Fruit fly (Drosophila melanogaster) whole organism, adult: Measurements from ENCODE around the gene Trhn.
A peak's percentile ranks its signal among the peaks of the same experiment; 100 is the strongest.

Experiments
- CG11617 ChIP-seq: fragments of 200-800 bp; sonication (Bioruptor generic); optimal IDR thresholded peaks from 2 replicates; lab custom pipeline; 2017; ENCODE audit warnings: mild to moderate bottlenecking, missing biosample characterization, missing genetic modification reagents, missing genetic modification characterization
- CG12768 ChIP-seq: fragments of 200-800 bp; sonication (Bioruptor generic); optimal IDR thresholded peaks from 2 replicates; lab custom pipeline; 2017; ENCODE audit warnings: missing biosample characterization, missing genetic modification characterization, mild to moderate bottlenecking, moderate library complexity, missing genetic modification reagents
- CG14711 ChIP-seq: fragments of 200-800 bp; sonication (Bioruptor generic); optimal IDR thresholded peaks from 2 replicates; lab custom pipeline; 2018; ENCODE audit warnings: missing biosample characterization, mild to moderate bottlenecking, missing genetic modification characterization, moderate library complexity
- CG1620 ChIP-seq: fragments of 200-800 bp; sonication (Bioruptor generic); optimal IDR thresholded peaks from 2 replicates; lab custom pipeline; 2016; ENCODE audit warnings: missing biosample characterization, missing genetic modification characterization
- CG33017 ChIP-seq: fragments of 200-800 bp; sonication (Bioruptor generic); optimal IDR thresholded peaks from 2 replicates; lab custom pipeline; 2018; ENCODE audit warnings: missing biosample characterization, mild to moderate bottlenecking, missing genetic modification characterization, moderate library complexity
- CG5204 ChIP-seq: fragments of 200-800 bp; sonication (Bioruptor generic); optimal IDR thresholded peaks from 2 replicates; lab custom pipeline; 2016; ENCODE audit warnings: missing biosample characterization, missing genetic modification characterization
- CG7045 ChIP-seq: fragments of 200-800 bp; sonication (Bioruptor generic); optimal IDR thresholded peaks from 2 replicates; lab custom pipeline; 2017; ENCODE audit warnings: missing biosample characterization, mild to moderate bottlenecking, missing genetic modification characterization
- CG7101 ChIP-seq: fragments of 200-800 bp; sonication (Bioruptor generic); optimal IDR thresholded peaks from 2 replicates; lab custom pipeline; 2018; ENCODE audit warnings: missing biosample characterization, mild to moderate bottlenecking, missing genetic modification characterization, moderate library complexity
- Clk ChIP-seq: fragments of 200-800 bp; sonication (Bioruptor generic); optimal IDR thresholded peaks from 2 replicates; lab custom pipeline; 2017; ENCODE audit warnings: missing biosample characterization, missing genetic modification characterization
- Crg-1 ChIP-seq: fragments of 200-800 bp; sonication (Bioruptor generic); optimal IDR thresholded peaks from 2 replicates; lab custom pipeline; 2016; ENCODE audit warnings: missing biosample characterization, missing genetic modification characterization
- Hr96 ChIP-seq: fragments of 200-800 bp; sonication (Bioruptor generic); optimal IDR thresholded peaks from 2 replicates; lab custom pipeline; 2016; ENCODE audit warnings: missing biosample characterization, missing genetic modification characterization
- Mnt ChIP-seq: fragments of 200-800 bp; sonication (Bioruptor generic); optimal IDR thresholded peaks from 2 replicates; lab custom pipeline; 2016; ENCODE audit warnings: missing biosample characterization, mild to moderate bottlenecking, missing genetic modification characterization
- bab1 ChIP-seq: fragments of 200-800 bp; sonication (Bioruptor generic); optimal IDR thresholded peaks from 3 replicates; lab custom pipeline; 2019; ENCODE audit warnings: missing biosample characterization, mild to moderate bottlenecking, missing genetic modification characterization, moderate library complexity
- cic ChIP-seq: fragments of 200-800 bp; sonication (Bioruptor generic); optimal IDR thresholded peaks from 2 replicates; lab custom pipeline; 2017; ENCODE audit warnings: missing biosample characterization, mild to moderate bottlenecking, missing genetic modification characterization, moderate library complexity
- cnc ChIP-seq, 2 experiments: fragments of >200 bp; optimal IDR thresholded peaks; 2 replicates each; lab custom pipeline; 2017
- kay ChIP-seq: fragments of 200-800 bp; sonication (Bioruptor generic); peaks from one replicate; lab custom pipeline; 2016; ENCODE audit warnings: missing biosample characterization, missing genetic modification characterization, borderline replicate concordance
- ovo ChIP-seq: fragments of 200-800 bp; sonication (Bioruptor generic); optimal IDR thresholded peaks from 2 replicates; lab custom pipeline; 2016; ENCODE audit warnings: missing biosample characterization, missing genetic modification characterization
- pad ChIP-seq: fragments of 200-800 bp; sonication (Bioruptor generic); optimal IDR thresholded peaks from 3 replicates; lab custom pipeline; 2017; ENCODE audit warnings: missing biosample characterization, missing genetic modification characterization, mild to moderate bottlenecking, moderate library complexity, missing genetic modification reagents
- tj ChIP-seq: fragments of 200-800 bp; sonication (Bioruptor generic); optimal IDR thresholded peaks from 3 replicates; lab custom pipeline; 2017; ENCODE audit warnings: missing biosample characterization, mild to moderate bottlenecking, missing genetic modification characterization, moderate library complexity
- toe ChIP-seq: fragments of 200-800 bp; sonication (Bioruptor generic); optimal IDR thresholded peaks from 2 replicates; lab custom pipeline; 2016; ENCODE audit warnings: missing biosample characterization, missing genetic modification characterization

Trhn gene

dm6 chr3L:1166945-1167913 is 25.7 kb downstream of the Trhn start:
- TF ChIP-seq Mnt (GFP tag; lab: Kevin White, UChicago) (no peak), CG7101 (tag; lab: Kevin White, UChicago) (no peak), Hr96 (GFP tag; lab: Kevin White, UChicago) (no peak), bab1 (no peak), toe (GFP tag; lab: Kevin White, UChicago) (no peak), CG7045 (no peak), cnc (optimal IDR thresholded peaks at IDR 0.05; lab: Kevin White, UChicago) (no peak), CG1620 (GFP tag; lab: Kevin White, UChicago) (no peak), ovo (no peak), cic (no peak), kay (no peak)

dm6 chr3L:1166266-1166665 is 26.7 kb downstream of the Trhn start:
- TF ChIP-seq CG12768 (GFP tag; lab: Kevin White, UChicago) (peak; percentile 86), CG7101 (tag; lab: Kevin White, UChicago) (peak; percentile 87), pad (GFP tag; lab: Kevin White, UChicago) (peak; percentile 61), kay (no peak), Crg-1 (GFP tag; lab: Kevin White, UChicago) (peak; percentile 91), toe (GFP tag; lab: Kevin White, UChicago) (peak; percentile 48), bab1 (no peak), cnc (optimal IDR thresholded peaks at IDR 0.05; lab: Kevin White, UChicago) (no peak), Mnt (GFP tag; lab: Kevin White, UChicago) (peak; percentile 41), CG14711 (tag; lab: Kevin White, UChicago) (peak; percentile 72), CG33017 (peak; percentile 63), Hr96 (GFP tag; lab: Kevin White, UChicago) (peak; percentile 46), CG7045 (peak; percentile 86), ovo (peak; percentile 86), tj (no peak), CG11617 (GFP tag; lab: Kevin White, UChicago) (peak; percentile 66), Clk (GFP tag; lab: Kevin White, UChicago) (peak; percentile 46), CG5204 (GFP tag; lab: Kevin White, UChicago) (no peak), CG1620 (GFP tag; lab: Kevin White, UChicago) (peak; percentile 58), cic (peak; percentile 85)

- no peak for TF ChIP-seq CG12768 (GFP tag; lab: Kevin White, UChicago)
- no peak for TF ChIP-seq Mnt (GFP tag; lab: Kevin White, UChicago)
- no peak for TF ChIP-seq CG7101 (tag; lab: Kevin White, UChicago)
- no peak for TF ChIP-seq CG33017
- no peak for TF ChIP-seq Hr96 (GFP tag; lab: Kevin White, UChicago)
- no peak for TF ChIP-seq CG11617 (GFP tag; lab: Kevin White, UChicago)
- TF ChIP-seq kay: no peak
- no peak for TF ChIP-seq CG7045
- TF ChIP-seq toe (GFP tag; lab: Kevin White, UChicago): no peak
- TF ChIP-seq CG5204 (GFP tag; lab: Kevin White, UChicago): no peak
- TF ChIP-seq tj: no peak
- TF ChIP-seq Clk (GFP tag; lab: Kevin White, UChicago): no peak
- TF ChIP-seq CG1620 (GFP tag; lab: Kevin White, UChicago): no peak
- TF ChIP-seq Crg-1 (GFP tag; lab: Kevin White, UChicago): no peak
- no peak for TF ChIP-seq CG14711 (tag; lab: Kevin White, UChicago)
- TF ChIP-seq cnc (optimal IDR thresholded peaks at IDR 0.05; lab: Kevin White, UChicago): no peak
- TF ChIP-seq ovo: no peak
Measured at dm6 chr3L:1165808-1166207, 27.2 kb downstream of the Trhn start.

dm6 chr3L:1152540-1153348 is 40.2 kb downstream of the Trhn start:
- TF ChIP-seq bab1 (no peak), CG14711 (tag; lab: Kevin White, UChicago) (no peak), tj (no peak), CG1620 (GFP tag; lab: Kevin White, UChicago) (no peak), cic (no peak), kay (no peak), CG7101 (tag; lab: Kevin White, UChicago) (no peak), CG5204 (GFP tag; lab: Kevin White, UChicago) (no peak), pad (GFP tag; lab: Kevin White, UChicago) (no peak), cnc (optimal IDR thresholded peaks at IDR 0.05; lab: Kevin White, UChicago) (no peak), CG12768 (GFP tag; lab: Kevin White, UChicago) (no peak), Mnt (GFP tag; lab: Kevin White, UChicago) (no peak), CG33017 (no peak), CG7045 (no peak), CG11617 (GFP tag; lab: Kevin White, UChicago) (no peak)

dm6 chr3L:1151691-1152090 is 41.3 kb downstream of the Trhn start:
- TF ChIP-seq CG7045 (no peak), CG14711 (tag; lab: Kevin White, UChicago) (no peak), CG11617 (GFP tag; lab: Kevin White, UChicago) (no peak), CG5204 (GFP tag; lab: Kevin White, UChicago) (no peak), CG7101 (tag; lab: Kevin White, UChicago) (no peak), Crg-1 (GFP tag; lab: Kevin White, UChicago) (no peak), Mnt (GFP tag; lab: Kevin White, UChicago) (no peak), Clk (GFP tag; lab: Kevin White, UChicago) (no peak), Hr96 (GFP tag; lab: Kevin White, UChicago) (no peak), CG1620 (GFP tag; lab: Kevin White, UChicago) (no peak), ovo (no peak), CG33017 (no peak), cic (no peak)
